Worm (Caenorhabditis elegans): ENCODE data around the gene unc-98.

Gene unc-98

ce11 chrX:7573572-7573628 is at the start of gene unc-98, which contains the start of gene F08C6.18:
unc-98 (minus strand) TSS chrX:7573619.
F08C6.18 (minus strand) TSS chrX:7573628.
- TF ChIP-seq med-1 (GFP tag; optimal IDR thresholded peaks at IDR 0.05; ENCODE audit: insufficient read depth) (no peak), T22C8.4 (GFP tag; IDR thresholded peaks at IDR 0.05) (no peak), ztf-23 (GFP tag; IDR thresholded peaks at IDR 0.05) (no peak), klf-2 (GFP tag; conservative IDR thresholded peaks at IDR 0.05) (no peak), ref-1 (GFP tag; conservative IDR thresholded peaks at IDR 0.05) (no peak)

- TF ChIP-seq ztf-23 (GFP tag; IDR thresholded peaks at IDR 0.05) = no peak
- TF ChIP-seq ztf-29 (GFP tag; IDR thresholded peaks at IDR 0.05) = no peak
- no peak for TF ChIP-seq klf-2 (GFP tag; conservative IDR thresholded peaks at IDR 0.05)
- no peak for TF ChIP-seq tab-1 (GFP tag; IDR thresholded peaks at IDR 0.05)
- no peak for TF ChIP-seq T22C8.4 (GFP tag; IDR thresholded peaks at IDR 0.05)
- no peak for TF ChIP-seq cog-1 (tag; optimal IDR thresholded peaks at IDR 0.05)
- no peak for TF ChIP-seq ref-1 (GFP tag; conservative IDR thresholded peaks at IDR 0.05)
- no peak for TF ChIP-seq med-1 (GFP tag; optimal IDR thresholded peaks at IDR 0.05; ENCODE audit: insufficient read depth)
- no peak for TF ChIP-seq flt-1 (GFP tag; IDR thresholded peaks at IDR 0.05)
Measured at ce11 chrX:7614466-7614865, 41.0 kb upstream of the unc-98 start.

ce11 chrX:7607982-7608381 is 34.6 kb upstream of the unc-98 start, which contains the start of gene twk-17:
twk-17 (minus strand) TSS chrX:7608082.
- no peak for TF ChIP-seq tab-1 (GFP tag; IDR thresholded peaks at IDR 0.05)
- no peak for TF ChIP-seq med-1 (GFP tag; optimal IDR thresholded peaks at IDR 0.05; ENCODE audit: insufficient read depth)
- no peak for TF ChIP-seq ztf-29 (GFP tag; IDR thresholded peaks at IDR 0.05)

ce11 chrX:7596627-7597026 is 23.2 kb upstream of the unc-98 start, which contains the start of gene C44E12.1:
C44E12.1 (plus strand) TSS chrX:7596927.
- TF ChIP-seq cog-1 (tag; optimal IDR thresholded peaks at IDR 0.05) (no peak), T22C8.4 (GFP tag; IDR thresholded peaks at IDR 0.05) (no peak), ref-1 (GFP tag; conservative IDR thresholded peaks at IDR 0.05) (no peak), flt-1 (GFP tag; IDR thresholded peaks at IDR 0.05) (no peak), ztf-23 (GFP tag; IDR thresholded peaks at IDR 0.05) (no peak), tab-1 (GFP tag; IDR thresholded peaks at IDR 0.05) (no peak), med-1 (GFP tag; optimal IDR thresholded peaks at IDR 0.05; ENCODE audit: insufficient read depth) (no peak), klf-2 (GFP tag; conservative IDR thresholded peaks at IDR 0.05) (no peak)

- TF ChIP-seq ztf-23 (GFP tag; IDR thresholded peaks at IDR 0.05) (no peak), med-1 (GFP tag; optimal IDR thresholded peaks at IDR 0.05; ENCODE audit: insufficient read depth) (no peak), ref-1 (GFP tag; conservative IDR thresholded peaks at IDR 0.05) (no peak), tab-1 (GFP tag; IDR thresholded peaks at IDR 0.05) (no peak), klf-2 (GFP tag; conservative IDR thresholded peaks at IDR 0.05) (no peak), T22C8.4 (GFP tag; IDR thresholded peaks at IDR 0.05) (no peak), ztf-29 (GFP tag; IDR thresholded peaks at IDR 0.05) (no peak), cog-1 (tag; optimal IDR thresholded peaks at IDR 0.05) (no peak), flt-1 (GFP tag; IDR thresholded peaks at IDR 0.05) (no peak)
Measured at ce11 chrX:7596029-7596428, 22.6 kb upstream of the unc-98 start.

- no peak for TF ChIP-seq klf-2 (GFP tag; conservative IDR thresholded peaks at IDR 0.05)
- no peak for TF ChIP-seq med-1 (GFP tag; optimal IDR thresholded peaks at IDR 0.05; ENCODE audit: insufficient read depth)
- TF ChIP-seq ztf-23 (GFP tag; IDR thresholded peaks at IDR 0.05) = no peak
- TF ChIP-seq flt-1 (GFP tag; IDR thresholded peaks at IDR 0.05) = no peak
- no peak for TF ChIP-seq cog-1 (tag; optimal IDR thresholded peaks at IDR 0.05)
- TF ChIP-seq tab-1 (GFP tag; IDR thresholded peaks at IDR 0.05) = no peak
- TF ChIP-seq ztf-29 (GFP tag; IDR thresholded peaks at IDR 0.05) = no peak
Measured at ce11 chrX:7593931-7594544, 20.6 kb upstream of the unc-98 start.

- TF ChIP-seq flt-1 (GFP tag; IDR thresholded peaks at IDR 0.05) (no peak), klf-2 (GFP tag; conservative IDR thresholded peaks at IDR 0.05) (no peak), ref-1 (GFP tag; conservative IDR thresholded peaks at IDR 0.05) (no peak), cog-1 (tag; optimal IDR thresholded peaks at IDR 0.05) (no peak), ztf-29 (GFP tag; IDR thresholded peaks at IDR 0.05) (no peak), T22C8.4 (GFP tag; IDR thresholded peaks at IDR 0.05) (no peak), ztf-23 (GFP tag; IDR thresholded peaks at IDR 0.05) (no peak), med-1 (GFP tag; optimal IDR thresholded peaks at IDR 0.05; ENCODE audit: insufficient read depth) (no peak), tab-1 (GFP tag; IDR thresholded peaks at IDR 0.05) (no peak)
Measured at ce11 chrX:7590756-7591155, 17.3 kb upstream of the unc-98 start.

- TF ChIP-seq T22C8.4 (GFP tag; IDR thresholded peaks at IDR 0.05) = no peak
- TF ChIP-seq ztf-29 (GFP tag; IDR thresholded peaks at IDR 0.05) = no peak
- TF ChIP-seq cog-1 (tag; optimal IDR thresholded peaks at IDR 0.05) = no peak
- no peak for TF ChIP-seq flt-1 (GFP tag; IDR thresholded peaks at IDR 0.05)
- TF ChIP-seq ref-1 (GFP tag; conservative IDR thresholded peaks at IDR 0.05) = no peak
Measured at ce11 chrX:7587741-7588235, 14.4 kb upstream of the unc-98 start.

- no peak for TF ChIP-seq flt-1 (GFP tag; IDR thresholded peaks at IDR 0.05)
- TF ChIP-seq cog-1 (tag; optimal IDR thresholded peaks at IDR 0.05) = no peak
- TF ChIP-seq klf-2 (GFP tag; conservative IDR thresholded peaks at IDR 0.05) = no peak
- no peak for TF ChIP-seq ref-1 (GFP tag; conservative IDR thresholded peaks at IDR 0.05)
- TF ChIP-seq ztf-23 (GFP tag; IDR thresholded peaks at IDR 0.05) = no peak
- no peak for TF ChIP-seq med-1 (GFP tag; optimal IDR thresholded peaks at IDR 0.05; ENCODE audit: insufficient read depth)
- TF ChIP-seq ztf-29 (GFP tag; IDR thresholded peaks at IDR 0.05) = no peak
- no peak for TF ChIP-seq T22C8.4 (GFP tag; IDR thresholded peaks at IDR 0.05)
- no peak for TF ChIP-seq tab-1 (GFP tag; IDR thresholded peaks at IDR 0.05)
Measured at ce11 chrX:7586588-7586987, 13.2 kb upstream of the unc-98 start.

ce11 chrX:7585610-7586259 is 12.3 kb upstream of the unc-98 start, which contains the start of gene adt-2:
adt-2 (plus strand) TSS chrX:7586209.
- TF ChIP-seq med-1 (GFP tag; optimal IDR thresholded peaks at IDR 0.05; ENCODE audit: insufficient read depth) (no peak), T22C8.4 (GFP tag; IDR thresholded peaks at IDR 0.05) (no peak), ztf-23 (GFP tag; IDR thresholded peaks at IDR 0.05) (no peak), ztf-29 (GFP tag; IDR thresholded peaks at IDR 0.05) (no peak), tab-1 (GFP tag; IDR thresholded peaks at IDR 0.05) (no peak), ref-1 (GFP tag; conservative IDR thresholded peaks at IDR 0.05) (no peak), flt-1 (GFP tag; IDR thresholded peaks at IDR 0.05) (no peak), cog-1 (tag; optimal IDR thresholded peaks at IDR 0.05) (no peak), klf-2 (GFP tag; conservative IDR thresholded peaks at IDR 0.05) (no peak)
